Fruit fly (Drosophila melanogaster): ENCODE measurements around the gene CG3631.

Gene CG3631

DNA sequence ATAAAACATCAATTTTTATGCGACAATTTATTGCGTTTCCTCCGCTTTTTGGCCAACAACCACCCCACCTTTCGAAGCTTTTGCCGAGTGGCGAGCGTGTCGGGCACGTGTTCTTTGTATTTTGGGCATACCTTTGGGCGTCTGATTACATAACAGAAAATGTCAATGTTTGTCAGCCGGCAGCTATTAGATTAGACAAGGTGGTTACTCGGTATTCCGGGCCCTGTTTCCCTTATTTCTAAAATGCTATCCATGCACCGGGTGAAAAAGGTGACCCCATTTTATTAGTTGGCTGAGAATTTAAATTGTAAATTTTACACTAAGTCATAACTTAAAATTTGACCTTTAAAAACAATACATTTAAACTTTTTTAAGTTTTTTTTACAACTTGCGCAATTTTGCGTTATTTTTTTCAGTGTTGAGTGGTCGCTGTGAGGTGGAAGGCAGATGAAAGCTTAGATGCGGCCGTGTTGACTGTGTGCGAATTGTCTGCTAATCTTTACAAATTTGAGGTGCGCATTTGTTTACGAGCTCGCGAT is 33.3 kb downstream of the CG3631 start:
- TF ChIP-seq Sin3A (optimal IDR thresholded peaks at IDR 0.05) (no peak), h (optimal IDR thresholded peaks at IDR 0.05) (no peak), psq (optimal IDR thresholded peaks at IDR 0.05) (no peak), ttk (optimal IDR thresholded peaks at IDR 0.05) (no peak), insv (optimal IDR thresholded peaks at IDR 0.05) (no peak), Myc (optimal IDR thresholded peaks at IDR 0.05) (no peak)

DNA sequence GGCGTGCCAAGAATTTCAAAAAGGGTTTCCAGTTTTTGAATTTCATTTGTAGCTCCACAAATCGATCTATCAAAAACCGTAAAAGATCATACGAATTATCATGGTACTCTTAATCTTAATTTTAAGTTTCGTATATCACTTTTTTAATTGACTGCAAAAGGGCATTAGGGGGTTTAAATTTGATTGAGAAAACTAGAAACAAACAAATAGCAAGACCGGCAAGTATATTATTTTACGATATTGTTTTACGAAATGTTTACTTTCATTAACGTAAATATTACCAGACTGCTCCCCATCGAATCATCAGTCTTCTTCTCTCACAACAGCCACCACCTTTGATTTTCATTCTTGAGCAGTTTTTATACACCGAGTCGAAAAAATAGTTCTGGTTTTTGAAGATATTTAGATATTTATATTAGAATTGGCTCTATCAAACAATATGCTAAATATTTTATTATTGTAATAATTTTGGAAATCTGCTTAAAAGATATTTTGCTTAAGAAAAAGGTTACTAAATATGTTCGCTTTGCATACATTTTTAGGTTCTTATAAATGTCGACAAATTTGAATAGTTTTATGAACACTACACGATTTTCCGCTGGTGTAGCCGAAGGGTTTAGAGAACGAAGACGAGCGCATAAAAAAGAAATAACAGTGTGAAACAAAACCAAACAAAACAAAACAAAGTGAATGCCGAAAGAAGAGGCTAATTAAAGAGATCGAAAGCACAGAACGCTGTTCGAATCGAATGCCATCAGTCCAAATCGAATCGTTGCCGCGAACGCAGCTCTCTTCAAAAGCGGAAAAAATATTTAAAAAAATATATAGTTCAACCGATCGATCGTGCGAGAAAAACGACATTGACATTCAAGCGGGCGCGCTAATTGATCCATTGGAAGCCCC is 38.9 kb downstream of the CG3631 start, which contains the start of gene Sdr:
Gene Sdr, plus strand, starts transcription at position 702 of the 903 bp plus-strand sequence.
- TF ChIP-seq h (optimal IDR thresholded peaks at IDR 0.05) = no peak
- TF ChIP-seq ttk (optimal IDR thresholded peaks at IDR 0.05) = no peak
- no peak for TF ChIP-seq psq (optimal IDR thresholded peaks at IDR 0.05)
- no peak for TF ChIP-seq Sin3A (optimal IDR thresholded peaks at IDR 0.05)
- TF ChIP-seq insv (optimal IDR thresholded peaks at IDR 0.05) = no peak
- no peak for TF ChIP-seq Myc (optimal IDR thresholded peaks at IDR 0.05)

All from Kc167 (cell line).